Fruit fly (Drosophila melanogaster): Measurements from ENCODE around the gene rha.

The rha gene

dm6 chr3R:25292864-25293284 lies 47.2 kb upstream of the rha start, which contains the start of gene CG31098 (continued):
- TF ChIP-seq pb (GFP tag; optimal IDR thresholded peaks at IDR 0.05) (no peak), CG13775 (GFP tag; optimal IDR thresholded peaks at IDR 0.05) (no peak), eve (GFP tag; optimal IDR thresholded peaks at IDR 0.05) (peak in 1 of 2 experiments; percentile 18), gem (tag; optimal IDR thresholded peaks at IDR 0.05) (peak; percentile 31), ham (GFP tag; IDR thresholded peaks at IDR 0.05) (no peak), CG12104 (GFP tag; optimal IDR thresholded peaks at IDR 0.05) (no peak), nmo (GFP tag; optimal IDR thresholded peaks at IDR 0.05) (no peak), TFAM (GFP tag; optimal IDR thresholded peaks at IDR 0.05) (no peak), CG10147 (GFP tag; optimal IDR thresholded peaks at IDR 0.05) (peak; percentile 11), CG5180 (GFP tag; optimal IDR thresholded peaks at IDR 0.05) (no peak), ci (GFP tag; IDR thresholded peaks at IDR 0.05) (peak; percentile 22; the same call in 1 of the 3 replicates), Fer1 (GFP tag; optimal IDR thresholded peaks at IDR 0.05) (peak; percentile 72), CG6854 (GFP tag; optimal IDR thresholded peaks at IDR 0.05) (peak; percentile 41), CG7987 (GFP tag; optimal IDR thresholded peaks at IDR 0.05) (no peak), chm (GFP tag; IDR thresholded peaks at IDR 0.05) (no peak; the same call in 1 of the 2 replicates), pfk (GFP tag; optimal IDR thresholded peaks at IDR 0.05) (peak; percentile 47), CG12071 (GFP tag; optimal IDR thresholded peaks at IDR 0.05) (peak; percentile 52), Jarid2 (GFP tag; optimal IDR thresholded peaks at IDR 0.05) (peak; percentile 63), Optix (GFP tag; IDR thresholded peaks at IDR 0.05) (0 out of 3 replicates have a peak, but pooled peaks have one; percentile 18), wek (GFP tag; optimal IDR thresholded peaks at IDR 0.05) (peak; percentile 40), chinmo (GFP tag; IDR thresholded peaks at IDR 0.05; ENCODE audit: partially characterized antibody) (peak; percentile 81; the same call in 2 of the 4 replicates), CG18476 (GFP tag; optimal IDR thresholded peaks at IDR 0.05) (no peak), B-H2 (GFP tag; optimal IDR thresholded peaks at IDR 0.05) (peak; percentile 61), Dip2 (GFP tag; IDR thresholded peaks at IDR 0.05) (no peak), ap (GFP tag; IDR thresholded peaks at IDR 0.05) (no peak), Rx (GFP tag; IDR thresholded peaks at IDR 0.05) (no peak), cg (GFP tag; optimal IDR thresholded peaks at IDR 0.05) (no peak), grn (GFP tag; optimal IDR thresholded peaks at IDR 0.05) (no peak), CG9797 (GFP tag; optimal IDR thresholded peaks at IDR 0.05) (no peak), CG8290 (GFP tag; optimal IDR thresholded peaks at IDR 0.05) (no peak), CG8290 (tag; optimal IDR thresholded peaks at IDR 0.05) (peak in 1 of 2 experiments; percentile 11), grau (tag; optimal IDR thresholded peaks at IDR 0.05) (peak; percentile 84), YL-1 (GFP tag; optimal IDR thresholded peaks at IDR 0.05) (peak; percentile 0), PHDP (tag; optimal IDR thresholded peaks at IDR 0.05) (peak; percentile 60), esg (GFP tag; conservative IDR thresholded peaks at IDR 0.05) (no peak), CG4360 (GFP tag; IDR thresholded peaks at IDR 0.05) (no peak), nerfin-1 (tag; optimal IDR thresholded peaks at IDR 0.05) (no peak), zfh2 (GFP tag; optimal IDR thresholded peaks at IDR 0.05) (no peak), CG11504 (tag; optimal IDR thresholded peaks at IDR 0.05) (no peak), CG12219 (GFP tag; optimal IDR thresholded peaks at IDR 0.05) (peak; percentile 2), CG34224 (GFP tag; IDR thresholded peaks at IDR 0.05; ENCODE audit: partially characterized antibody) (peak; percentile 49; the same call in 1 of the 3 replicates), salm (tag; optimal IDR thresholded peaks at IDR 0.05) (peak; percentile 48), CG17361 (GFP tag; IDR thresholded peaks at IDR 0.05) (no peak), HmgZ (tag; optimal IDR thresholded peaks at IDR 0.05) (peak; percentile 20), CG15601 (tag; optimal IDR thresholded peaks at IDR 0.05) (peak; percentile 0), pho (GFP tag; optimal IDR thresholded peaks at IDR 0.05) (no peak), CrebB (tag; optimal IDR thresholded peaks at IDR 0.05) (peak; percentile 53), caup (GFP tag; optimal IDR thresholded peaks at IDR 0.05; ENCODE audit: severe bottlenecking) (peak; percentile 39), HLH3B (GFP tag; IDR thresholded peaks at IDR 0.05) (no peak), fd96Cb (tag; optimal IDR thresholded peaks at IDR 0.05) (no peak)
